Worm (Caenorhabditis elegans) whole organism, L4 larva: ENCODE results near the gene T13H5.1.

Experiments
- F10B5.3 ChIP-seq: sonication (generic microtip); optimal IDR thresholded peaks from 2 replicates; lab custom pipeline; 2016; ENCODE audit warnings: mild to moderate bottlenecking, missing genetic modification characterization, missing compliant biosample characterization
- F44E2.7 ChIP-seq: fragments of 200-800 bp; sonication (Bioruptor generic); IDR thresholded peaks from 2 replicates; pipeline ENCODE4 v2.1.2; 2022; ENCODE audit warnings: missing genetic modification characterization, missing compliant biosample characterization
- dpl-1 ChIP-seq: fragments of 150-350 bp; optimal IDR thresholded peaks from 2 replicates; lab custom pipeline; 2014; ENCODE audit warnings: missing biosample characterization, missing genetic modification reagents, missing genetic modification characterization
- fkh-10 ChIP-seq: fragments of 150-350 bp; optimal IDR thresholded peaks from 2 replicates; lab custom pipeline; 2014; ENCODE audit warnings: missing biosample characterization, missing genetic modification reagents, missing genetic modification characterization
- fos-1 ChIP-seq: fragments of 150-350 bp; optimal IDR thresholded peaks from 2 replicates; lab custom pipeline; 2014; ENCODE audit warnings: missing biosample characterization, missing genetic modification characterization
- lin-13 ChIP-seq: fragments of 150-350 bp; optimal IDR thresholded peaks from 2 replicates; lab custom pipeline; 2014; ENCODE audit warnings: missing biosample characterization, missing genetic modification reagents, missing genetic modification characterization
- mep-1 ChIP-seq: fragments of 150-350 bp; sonication (generic microtip); optimal IDR thresholded peaks from 3 replicates; lab custom pipeline; 2014; ENCODE audit warnings: missing biosample characterization, missing genetic modification characterization
- nhr-25 ChIP-seq: sonication (generic microtip); optimal IDR thresholded peaks from 2 replicates; lab custom pipeline; 2017; ENCODE audit warnings: missing genetic modification characterization, mild to moderate bottlenecking, missing compliant biosample characterization, antibody characterized with exemption, moderate library complexity, borderline replicate concordance; ENCODE audit not compliant: insufficient read depth
- nhr-42 ChIP-seq: fragments of 200-800 bp; sonication (Bioruptor generic); IDR thresholded peaks from 2 replicates; pipeline ENCODE4 v1.3.6; 2022; ENCODE audit warnings: missing genetic modification characterization, missing compliant biosample characterization
- nhr-48 ChIP-seq: sonication (generic microtip); optimal IDR thresholded peaks from 2 replicates; lab custom pipeline; 2016; ENCODE audit warnings: mild to moderate bottlenecking, missing genetic modification characterization, missing compliant biosample characterization
- zip-11 ChIP-seq: fragments of 200-800 bp; sonication (Bioruptor generic); IDR thresholded peaks from 2 replicates; pipeline ENCODE4 v1.3.6; 2022; ENCODE audit warnings: missing genetic modification characterization, missing compliant biosample characterization

- no peak for TF ChIP-seq zip-11 (GFP tag; lab: Robert Waterston, UW)
- peak; percentile 54 for TF ChIP-seq dpl-1 (GFP tag; lab: Kevin White, UChicago)
- TF ChIP-seq nhr-42: no peak
- TF ChIP-seq nhr-25: no peak
- no peak for TF ChIP-seq fos-1 (tag; lab: Kevin White, UChicago)
- TF ChIP-seq nhr-48 (tag; lab: Kevin White, UChicago): no peak
- TF ChIP-seq mep-1: no peak
- TF ChIP-seq F10B5.3 (tag; lab: Kevin White, UChicago): no peak
- TF ChIP-seq fkh-10 (GFP tag; lab: Kevin White, UChicago): no peak
- TF ChIP-seq F44E2.7: no peak
- no peak for TF ChIP-seq lin-13 (GFP tag; lab: Kevin White, UChicago)
Observed at ce11 chrII:8525133-8525736, 16.4 kb upstream of the T13H5.1 start, which contains the start of the genes prp-9 and mrps-18B.
